Worm (Caenorhabditis elegans): Measurements from ENCODE around the gene dyf-19.

DNA sequence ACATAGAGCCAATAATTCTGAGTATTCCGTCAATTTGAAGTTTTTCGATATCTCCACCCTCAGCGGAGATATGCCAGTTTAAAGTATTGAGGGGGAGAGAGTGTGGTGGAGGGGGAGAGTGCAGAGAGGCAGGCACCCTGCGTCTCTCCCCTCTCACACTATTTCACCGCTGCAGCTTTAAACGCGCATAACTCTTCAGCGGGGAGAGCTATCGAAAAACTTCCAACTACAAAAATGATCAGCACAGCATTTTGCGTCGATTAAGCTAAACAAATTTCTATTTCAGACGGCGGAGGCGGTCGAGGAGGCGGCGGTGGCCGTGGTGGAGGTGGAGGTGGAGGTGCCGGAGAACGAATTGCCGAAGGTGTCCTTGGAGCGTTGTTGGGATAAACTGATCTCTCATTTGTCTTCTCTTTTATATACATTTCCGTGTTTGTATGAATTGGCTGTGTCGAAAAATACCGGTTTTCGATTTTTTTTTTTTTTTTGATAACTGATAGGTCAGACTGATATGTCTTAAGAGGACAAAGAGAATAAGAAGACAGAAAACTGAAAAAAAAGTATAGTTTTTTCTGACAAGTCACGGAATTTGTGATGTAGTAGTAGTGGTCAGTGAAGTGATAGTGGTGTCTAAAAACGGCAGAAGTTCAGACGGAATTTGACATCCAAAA is 13.0 kb upstream of the dyf-19 start:
- TF ChIP-seq cog-1 (tag; optimal IDR thresholded peaks at IDR 0.05) (no peak), tab-1 (GFP tag; IDR thresholded peaks at IDR 0.05) (no peak), ref-1 (GFP tag; conservative IDR thresholded peaks at IDR 0.05) (no peak)

Data from whole organism, midembryonic.